Fruit fly (Drosophila melanogaster) whole organism, embryonic: Measurements from ENCODE around the gene Rab40.

Experiments used
- Antp ChIP-seq: fragments of 200-800 bp; sonication (Bioruptor generic); optimal IDR thresholded peaks from 3 replicates; lab custom pipeline; 2016; ENCODE audit warnings: missing biosample characterization, missing genetic modification characterization
- Asciz ChIP-seq: fragments of 200-800 bp; sonication (Bioruptor generic); optimal IDR thresholded peaks from 2 replicates; lab custom pipeline; 2017; ENCODE audit warnings: missing biosample characterization, mild to moderate bottlenecking, missing genetic modification characterization, missing genetic modification reagents
- CG10366 ChIP-seq: fragments of 200-800 bp; sonication (Bioruptor generic); IDR thresholded peaks from 2 replicates; pipeline ENCODE4 v1.3.6; 2022; ENCODE audit warnings: missing biosample characterization, missing genetic modification characterization
- CG12942 ChIP-seq: fragments of 200-800 bp; sonication (Bioruptor generic); optimal IDR thresholded peaks from 3 replicates; lab custom pipeline; 2016; ENCODE audit warnings: missing biosample characterization, missing genetic modification characterization
- CG13287 ChIP-seq: fragments of 200-800 bp; sonication (Bioruptor generic); IDR thresholded peaks from 2 replicates; pipeline ENCODE4 v1.3.6; 2022; ENCODE audit warnings: missing biosample characterization, missing genetic modification characterization; ENCODE audit not compliant: partially characterized antibody
- CG13296 ChIP-seq: fragments of 200-800 bp; sonication (Bioruptor generic); optimal IDR thresholded peaks from 3 replicates; lab custom pipeline; 2018; ENCODE audit warnings: missing biosample characterization, mild to moderate bottlenecking, missing genetic modification characterization
- CG14014 ChIP-seq: fragments of 200-800 bp; sonication (Bioruptor generic); IDR thresholded peaks from 2 replicates; pipeline ENCODE4 v1.3.6; 2022; ENCODE audit warnings: missing biosample characterization, missing genetic modification characterization
- CG15479 ChIP-seq: fragments of 200-800 bp; sonication (Bioruptor generic); optimal IDR thresholded peaks from 3 replicates; lab custom pipeline; 2019; ENCODE audit warnings: missing biosample characterization, mild to moderate bottlenecking, missing genetic modification characterization, moderate library complexity
- CG17802 ChIP-seq: fragments of 200-800 bp; sonication (Bioruptor generic); optimal IDR thresholded peaks from 2 replicates; lab custom pipeline; 2018; ENCODE audit warnings: missing biosample characterization, mild to moderate bottlenecking, missing genetic modification characterization, moderate library complexity
- CG30020 ChIP-seq: fragments of 200-800 bp; optimal IDR thresholded peaks from 2 replicates; lab custom pipeline; 2019; ENCODE audit warnings: missing biosample characterization, mild to moderate bottlenecking, missing genetic modification characterization, moderate library complexity
- CG33557 ChIP-seq: fragments of 200-800 bp; sonication (Bioruptor generic); optimal IDR thresholded peaks from 2 replicates; lab custom pipeline; 2019; ENCODE audit warnings: missing biosample characterization, mild to moderate bottlenecking, missing genetic modification characterization, moderate library complexity
- CG4282 ChIP-seq: fragments of 200-800 bp; sonication (Bioruptor generic); optimal IDR thresholded peaks from 2 replicates; lab custom pipeline; 2016; ENCODE audit warnings: missing biosample characterization, missing genetic modification characterization
- CG4328 ChIP-seq: fragments of 200-800 bp; sonication (Bioruptor generic); optimal IDR thresholded peaks from 3 replicates; lab custom pipeline; 2017; ENCODE audit warnings: missing biosample characterization, missing genetic modification reagents, missing genetic modification characterization
- CG4404 ChIP-seq: fragments of 200-800 bp; sonication (Bioruptor generic); IDR thresholded peaks from 2 replicates; pipeline ENCODE4 v1.3.6; 2022; ENCODE audit warnings: missing biosample characterization, missing genetic modification characterization
- CG4730 ChIP-seq: fragments of 200-800 bp; sonication (Bioruptor generic); IDR thresholded peaks from 2 replicates; pipeline ENCODE4 v1.3.6; 2022; ENCODE audit warnings: missing biosample characterization, missing genetic modification characterization
- CG7357 ChIP-seq: fragments of 200-800 bp; sonication (Bioruptor generic); IDR thresholded peaks from 3 replicates; pipeline ENCODE4 v1.3.6; 2022; ENCODE audit warnings: missing biosample characterization, missing genetic modification characterization
- CG7556 ChIP-seq: fragments of 200-800 bp; sonication (Bioruptor generic); optimal IDR thresholded peaks from 2 replicates; lab custom pipeline; 2017; ENCODE audit warnings: missing biosample characterization, mild to moderate bottlenecking, missing genetic modification characterization
- CG8765 ChIP-seq: fragments of 200-800 bp; sonication (Bioruptor generic); IDR thresholded peaks from 2 replicates; pipeline ENCODE4 v1.3.6; 2022; ENCODE audit warnings: missing biosample characterization, missing genetic modification characterization
- CHES-1-like ChIP-seq: fragments of 200-800 bp; sonication (Bioruptor generic); optimal IDR thresholded peaks from 2 replicates; lab custom pipeline; 2016; ENCODE audit warnings: missing biosample characterization, missing genetic modification characterization
- CTCF ChIP-seq: fragments of 200-800 bp; sonication (Bioruptor generic); optimal IDR thresholded peaks from 2 replicates; lab custom pipeline; 2017; ENCODE audit warnings: missing biosample characterization, mild to moderate bottlenecking, missing genetic modification characterization, moderate library complexity
- Dfd ChIP-seq, 2 experiments: fragments of >200 bp; optimal IDR thresholded peaks; 2 replicates each; lab custom pipeline; 2017; ENCODE audit warnings: missing biosample characterization in 2 of 2, missing genetic modification characterization in 2 of 2
- Dip3 ChIP-seq: fragments of 200-800 bp; sonication (Bioruptor generic); optimal IDR thresholded peaks from 3 replicates; lab custom pipeline; 2016; ENCODE audit warnings: missing biosample characterization, missing genetic modification characterization
- Doc3 ChIP-seq: fragments of 200-800 bp; sonication (Bioruptor generic); IDR thresholded peaks from 3 replicates; pipeline ENCODE4 v1.3.6; 2022; ENCODE audit warnings: missing biosample characterization, missing genetic modification characterization; ENCODE audit not compliant: partially characterized antibody
- GATAe ChIP-seq: fragments of 200-800 bp; sonication (Bioruptor generic); conservative IDR thresholded peaks from 2 replicates; pipeline ENCODE4 v1.3.6; 2022; ENCODE audit warnings: missing biosample characterization, missing genetic modification characterization
- Gsc ChIP-seq: fragments of 200-800 bp; sonication (Bioruptor generic); IDR thresholded peaks from 2 replicates; pipeline ENCODE4 v1.3.6; 2022; ENCODE audit warnings: missing biosample characterization, missing genetic modification characterization
- HmgD ChIP-seq: fragments of 200-800 bp; sonication (Bioruptor generic); optimal IDR thresholded peaks from 3 replicates; lab custom pipeline; 2016; ENCODE audit warnings: missing biosample characterization, missing genetic modification characterization
- Max ChIP-seq: fragments of 200-800 bp; sonication (Bioruptor generic); optimal IDR thresholded peaks from 2 replicates; lab custom pipeline; 2016; ENCODE audit warnings: missing biosample characterization, mild to moderate bottlenecking, missing genetic modification characterization
- Ravus ChIP-seq: fragments of 200-800 bp; sonication (Bioruptor generic); IDR thresholded peaks from 2 replicates; pipeline ENCODE4 v1.3.6; 2022; ENCODE audit warnings: missing biosample characterization, missing genetic modification characterization
- Rx ChIP-seq: fragments of 200-800 bp; sonication (Bioruptor generic); IDR thresholded peaks from 2 replicates; pipeline ENCODE4 v1.3.6; 2022; ENCODE audit warnings: missing biosample characterization, missing genetic modification characterization
- Sry-β ChIP-seq: fragments of 200-800 bp; sonication (Bioruptor generic); optimal IDR thresholded peaks from 2 replicates; lab custom pipeline; 2018; ENCODE audit warnings: missing biosample characterization, mild to moderate bottlenecking, missing genetic modification characterization, moderate library complexity
- az2 ChIP-seq: fragments of 200-800 bp; sonication (Bioruptor generic); optimal IDR thresholded peaks from 3 replicates; lab custom pipeline; 2016; ENCODE audit warnings: missing biosample characterization, missing genetic modification characterization
- cg ChIP-seq: fragments of 200-800 bp; sonication (Bioruptor generic); optimal IDR thresholded peaks from 3 replicates; lab custom pipeline; 2019; ENCODE audit warnings: missing biosample characterization, mild to moderate bottlenecking, missing genetic modification characterization, moderate library complexity
- ci ChIP-seq: fragments of 200-800 bp; sonication (Bioruptor generic); IDR thresholded peaks from 3 replicates; pipeline ENCODE4 v1.3.6; 2022; ENCODE audit warnings: missing biosample characterization, missing genetic modification characterization
- ems ChIP-seq: fragments of 200-800 bp; sonication (Bioruptor generic); optimal IDR thresholded peaks from 3 replicates; lab custom pipeline; 2016; ENCODE audit warnings: missing biosample characterization, missing genetic modification characterization
- en ChIP-seq: fragments of 200-800 bp; sonication (Bioruptor generic); optimal IDR thresholded peaks from 2 replicates; lab custom pipeline; 2016; ENCODE audit warnings: missing biosample characterization, missing genetic modification characterization
- fd3F ChIP-seq: fragments of 200-800 bp; sonication (Bioruptor generic); optimal IDR thresholded peaks from 2 replicates; lab custom pipeline; 2018; ENCODE audit warnings: missing biosample characterization, mild to moderate bottlenecking, missing genetic modification characterization, moderate library complexity
- gfzf ChIP-seq: fragments of 200-800 bp; sonication (Bioruptor generic); optimal IDR thresholded peaks from 2 replicates; lab custom pipeline; 2016; ENCODE audit warnings: missing biosample characterization, mild to moderate bottlenecking, missing genetic modification characterization, moderate library complexity
- her ChIP-seq: fragments of 200-800 bp; sonication (Bioruptor generic); optimal IDR thresholded peaks from 2 replicates; lab custom pipeline; 2016; ENCODE audit warnings: missing biosample characterization, missing genetic modification characterization
- hkb ChIP-seq, 2 experiments: fragments of 200-800 bp in 1 of 2; fragments of >200 bp in 1 of 2; sonication (Bioruptor generic) in 1 of 2; IDR thresholded peaks in 1 of 2; optimal IDR thresholded peaks in 1 of 2; 2 replicates each; pipeline versions ENCODE4 v1.3.6 to Lab custom; 2017 to 2022; ENCODE audit warnings: missing biosample characterization in 1 of 2, missing genetic modification characterization in 1 of 2
- knrl ChIP-seq: fragments of 200-800 bp; sonication (Bioruptor generic); IDR thresholded peaks from 3 replicates; pipeline ENCODE4 v1.3.6; 2022; ENCODE audit warnings: missing biosample characterization, missing genetic modification characterization; ENCODE audit not compliant: partially characterized antibody
- lilli ChIP-seq: fragments of 200-800 bp; sonication (Bioruptor generic); optimal IDR thresholded peaks from 3 replicates; lab custom pipeline; 2016; ENCODE audit warnings: missing biosample characterization, missing genetic modification characterization
- lola ChIP-seq, 3 experiments: fragments of >200 bp in 2 of 3; fragments of 200-800 bp in 1 of 3; sonication (Bioruptor generic) in 1 of 3; optimal IDR thresholded peaks; 2 replicates each; lab custom pipeline; 2017 to 2019; ENCODE audit warnings: missing biosample characterization in 3 of 3, missing genetic modification characterization in 3 of 3, mild to moderate bottlenecking in 1 of 3, moderate library complexity in 1 of 3
- maf-S ChIP-seq: fragments of 200-800 bp; sonication (Bioruptor generic); optimal IDR thresholded peaks from 2 replicates; lab custom pipeline; 2016; ENCODE audit warnings: missing biosample characterization, missing genetic modification characterization
- nerfin-2 ChIP-seq: fragments of 200-800 bp; sonication (Bioruptor generic); IDR thresholded peaks from 2 replicates; pipeline ENCODE4 v1.3.6; 2022; ENCODE audit warnings: missing biosample characterization, missing genetic modification characterization; ENCODE audit not compliant: partially characterized antibody
- peb ChIP-seq: fragments of 200-800 bp; sonication (Bioruptor generic); IDR thresholded peaks from 2 replicates; pipeline ENCODE4 v1.3.6; 2022; ENCODE audit warnings: missing biosample characterization, missing genetic modification characterization
- sens ChIP-seq: fragments of 200-800 bp; sonication (Bioruptor generic); peaks from one replicate; lab custom pipeline; 2016; ENCODE audit warnings: missing biosample characterization, missing genetic modification characterization
- seq ChIP-seq: fragments of 200-800 bp; sonication (Bioruptor generic); IDR thresholded peaks from 2 replicates; pipeline ENCODE4 v1.3.6; 2022; ENCODE audit warnings: missing biosample characterization, missing genetic modification characterization
- slou ChIP-seq: fragments of 200-800 bp; sonication (Bioruptor generic); optimal IDR thresholded peaks from 3 replicates; lab custom pipeline; 2016; ENCODE audit warnings: missing biosample characterization, missing genetic modification characterization
- vvl ChIP-seq: fragments of 200-800 bp; sonication (Bioruptor generic); IDR thresholded peaks from 2 replicates; pipeline ENCODE4 v1.3.6; 2022; ENCODE audit warnings: missing biosample characterization, missing genetic modification characterization

Gene Rab40

dm6 chrX:12510750-12511649 is 48.1 kb upstream of the Rab40 start (continued):
- TF ChIP-seq vvl (GFP tag; lab: Robert Waterston, UW): peak; percentile 84
- peak; percentile 34 for TF ChIP-seq her (GFP tag; lab: Kevin White, UChicago)
- TF ChIP-seq Dip3: peak; percentile 64
- peak in 1 of 3 experiments; percentile 84 for TF ChIP-seq lola (GFP tag; optimal IDR thresholded peaks at IDR 0.05; lab: Kevin White, UChicago)
- TF ChIP-seq Rx (GFP tag; lab: Robert Waterston, UW): 0 out of 2 replicates have a peak, but pooled peaks have one; percentile 19
- no peak for TF ChIP-seq HmgD
- peak; percentile 87 for TF ChIP-seq ci (GFP tag; lab: Robert Waterston, UW)
- no peak for TF ChIP-seq Doc3 (GFP tag; lab: Robert Waterston, UW)
- TF ChIP-seq seq (GFP tag; lab: Robert Waterston, UW): peak; percentile 58
- TF ChIP-seq maf-S (GFP tag; lab: Kevin White, UChicago): peak; percentile 48
- TF ChIP-seq nerfin-2: no peak
- no peak for TF ChIP-seq Dfd (GFP tag; optimal IDR thresholded peaks at IDR 0.05; lab: Kevin White, UChicago)
- TF ChIP-seq Gsc: peak; percentile 55
- TF ChIP-seq CG17802 (tag; lab: Kevin White, UChicago): peak; percentile 68
- TF ChIP-seq CG33557: peak; percentile 82
- TF ChIP-seq CG4282 (GFP tag; lab: Kevin White, UChicago): no peak
- peak; percentile 50 for TF ChIP-seq CG4328 (GFP tag; lab: Kevin White, UChicago)
- TF ChIP-seq az2 (GFP tag; lab: Kevin White, UChicago): peak; percentile 84
- TF ChIP-seq sens (GFP tag; lab: Kevin White, UChicago): peak; percentile 98
- peak; percentile 34 for TF ChIP-seq slou (GFP tag; lab: Kevin White, UChicago)
- no peak for TF ChIP-seq CG4730
- TF ChIP-seq CG7556 (GFP tag; lab: Kevin White, UChicago): peak; percentile 70
- TF ChIP-seq CG12942: peak; percentile 68
- peak; percentile 72 for TF ChIP-seq lilli (GFP tag; lab: Kevin White, UChicago)
- TF ChIP-seq Antp (GFP tag; lab: Kevin White, UChicago): peak; percentile 53
- peak; percentile 67; the same call in 2 of the 3 replicates for TF ChIP-seq CG7357
- TF ChIP-seq gfzf (GFP tag; lab: Kevin White, UChicago): no peak
- TF ChIP-seq CG13296: peak; percentile 40
- TF ChIP-seq knrl: no peak
- TF ChIP-seq CTCF (GFP tag; lab: Kevin White, UChicago): peak; percentile 39
- peak; percentile 72 for TF ChIP-seq peb (GFP tag; lab: Robert Waterston, UW)
- TF ChIP-seq cg (GFP tag; lab: Kevin White, UChicago): no peak
- no peak for TF ChIP-seq GATAe (GFP tag; lab: Robert Waterston, UW)
- TF ChIP-seq CG14014 (GFP tag; lab: Robert Waterston, UW): peak; percentile 66; the same call in 1 of the 2 replicates
- TF ChIP-seq Max (GFP tag; lab: Kevin White, UChicago): peak; percentile 42
- no peak for TF ChIP-seq CG30020 (tag; lab: Kevin White, UChicago)
- TF ChIP-seq CG15479: no peak
- no peak; the same call in 1 of the 2 replicates for TF ChIP-seq Ravus (GFP tag; lab: Robert Waterston, UW)
- no peak for TF ChIP-seq CG13287
- TF ChIP-seq CHES-1-like: peak; percentile 52
- peak; percentile 67 for TF ChIP-seq Asciz (GFP tag; lab: Kevin White, UChicago)
- TF ChIP-seq CG4404 (GFP tag; lab: Robert Waterston, UW): peak; percentile 64
- TF ChIP-seq CG10366 (GFP tag; lab: Robert Waterston, UW): peak; percentile 77
- peak; percentile 40 for TF ChIP-seq ems (GFP tag; lab: Kevin White, UChicago)
- TF ChIP-seq Sry-β (GFP tag; lab: Kevin White, UChicago): peak; percentile 15
- peak; percentile 34; the same call in 1 of the 2 replicates for TF ChIP-seq CG8765
- TF ChIP-seq fd3F: peak; percentile 25
- peak; percentile 49 for TF ChIP-seq en
- no peak for TF ChIP-seq hkb (optimal IDR thresholded peaks at IDR 0.05; lab: Kevin White, UChicago)
- peak; percentile 79 for TF ChIP-seq hkb (GFP tag; IDR thresholded peaks at IDR 0.05; lab: Robert Waterston, UW)
